Worm (Caenorhabditis elegans) whole organism, midembryonic: ENCODE measurements around the gene sru-4.

Experiments used
- T22C8.4 ChIP-seq: fragments of 200-800 bp; sonication (Bioruptor generic); IDR thresholded peaks from 2 replicates; pipeline ENCODE4 v1.3.6; 2022; ENCODE audit warnings: missing genetic modification characterization, missing compliant biosample characterization
- cog-1 ChIP-seq: sonication (generic microtip); optimal IDR thresholded peaks from 2 replicates; lab custom pipeline; 2016; ENCODE audit warnings: missing genetic modification characterization, missing compliant biosample characterization
- flt-1 ChIP-seq: fragments of 200-800 bp; sonication (Bioruptor generic); IDR thresholded peaks from 2 replicates; pipeline ENCODE4 v1.3.6; 2022; ENCODE audit warnings: missing genetic modification characterization, missing compliant biosample characterization
- tab-1 ChIP-seq: fragments of 200-800 bp; sonication (Bioruptor generic); IDR thresholded peaks from 2 replicates; pipeline ENCODE4 v1.3.6; 2022; ENCODE audit warnings: missing genetic modification characterization, missing compliant biosample characterization

- TF ChIP-seq flt-1 = no peak
- no peak for TF ChIP-seq cog-1 (tag; lab: Kevin White, UChicago)
- TF ChIP-seq tab-1 = no peak
- no peak for TF ChIP-seq T22C8.4 (GFP tag; lab: Robert Waterston, UW)
Observed at ce11 chrIV:9520629-9521028, 22.4 kb downstream of the sru-4 start.
